Fruit fly (Drosophila melanogaster): Measurements from ENCODE around the gene Rnb.

dm6 chr3R:29786016-29786996 is 12.8 kb downstream of the Rnb start:
- peak; percentile 97 for TF ChIP-seq Eip78C (GFP tag)
- no peak for TF ChIP-seq fd59A (GFP tag; optimal IDR thresholded peaks at IDR 0.05)
- peak; percentile 70 for TF ChIP-seq Ets96B (tag; optimal IDR thresholded peaks at IDR 0.05)
- no peak for TF ChIP-seq fkh (GFP tag; optimal IDR thresholded peaks at IDR 0.05)
- peak; percentile 76 for TF ChIP-seq Sox102F (GFP tag; optimal IDR thresholded peaks at IDR 0.05)
- peak; percentile 65 for TF ChIP-seq Eip93F (GFP tag; optimal IDR thresholded peaks at IDR 0.05)
- TF ChIP-seq CG9139 (GFP tag; optimal IDR thresholded peaks at IDR 0.05) = no peak
- TF ChIP-seq eg (GFP tag; IDR thresholded peaks at IDR 0.05) = peak; percentile 69

Data from whole organism, prepupa.